Fruit fly (Drosophila melanogaster) whole organism, wandering third instar larva: ENCODE measurements around the gene Sgs8.

Experiments used
- CrebA ChIP-seq: fragments of 200-800 bp; sonication (Bioruptor generic); optimal IDR thresholded peaks from 2 replicates; lab custom pipeline; 2016; ENCODE audit warnings: missing biosample characterization, mild to moderate bottlenecking, missing genetic modification characterization, borderline replicate concordance
- Hr83 ChIP-seq: fragments of 200-300 bp; sonication (Bioruptor generic); optimal IDR thresholded peaks from 2 replicates; lab custom pipeline; 2016; ENCODE audit warnings: missing biosample characterization, mild to moderate bottlenecking, missing genetic modification characterization, moderate library complexity; ENCODE audit not compliant: poor library complexity, severe bottlenecking
- Sp1 ChIP-seq: fragments of 200-800 bp; sonication (Bioruptor generic); optimal IDR thresholded peaks from 3 replicates; lab custom pipeline; 2019; ENCODE audit warnings: missing biosample characterization, mild to moderate bottlenecking, missing genetic modification characterization, moderate library complexity
- h ChIP-seq: fragments of 200-800 bp; sonication (Bioruptor generic); optimal IDR thresholded peaks from 3 replicates; lab custom pipeline; 2016; ENCODE audit warnings: missing biosample characterization, mild to moderate bottlenecking, missing genetic modification characterization
- jim ChIP-seq: fragments of 175-275, 200-325 bp; sonication (Bioruptor generic); optimal IDR thresholded peaks from 2 replicates; lab custom pipeline; 2016; ENCODE audit warnings: missing biosample characterization, mild to moderate bottlenecking, missing genetic modification characterization
- pan ChIP-seq: fragments of >200 bp; optimal IDR thresholded peaks from 2 replicates; lab custom pipeline; 2017
- psq ChIP-seq: fragments of 200-800 bp; sonication (Bioruptor generic); optimal IDR thresholded peaks from 3 replicates; lab custom pipeline; 2017; ENCODE audit warnings: missing biosample characterization, mild to moderate bottlenecking, missing genetic modification characterization, moderate library complexity

dm6 chr3L:11480304-11480703 is 28.9 kb downstream of the Sgs8 start:
- no peak for TF ChIP-seq jim (GFP tag; lab: Kevin White, UChicago)
- TF ChIP-seq Hr83 (GFP tag; lab: Kevin White, UChicago) = no peak
- no peak for TF ChIP-seq psq (GFP tag; lab: Kevin White, UChicago)
- no peak for TF ChIP-seq pan
- TF ChIP-seq Sp1 = no peak
- TF ChIP-seq CrebA (GFP tag; lab: Kevin White, UChicago) = no peak
- no peak for TF ChIP-seq h
